Worm (Caenorhabditis elegans): ENCODE data around the gene F47E1.20.

Gene F47E1.20

ce11 chrX:9091380-9091779, 42.6 kb downstream of the F47E1.20 start (continued):
- TF ChIP-seq vab-15 (tag; optimal IDR thresholded peaks at IDR 0.05) (no peak), nhr-77 (tag; optimal IDR thresholded peaks at IDR 0.05) (no peak), nhr-76 (tag; optimal IDR thresholded peaks at IDR 0.05) (no peak), egl-13 (tag; optimal IDR thresholded peaks at IDR 0.05) (no peak), nhr-237 (tag; optimal IDR thresholded peaks at IDR 0.05) (no peak), mdl-1 (tag; optimal IDR thresholded peaks at IDR 0.05) (peak in 1 of 2 experiments; percentile 10), mep-1 (tag; optimal IDR thresholded peaks at IDR 0.05) (peak; percentile 63), F16B12.6 (tag; optimal IDR thresholded peaks at IDR 0.05) (no peak), ztf-11 (tag; optimal IDR thresholded peaks at IDR 0.05) (no peak), lin-14 (GFP tag; optimal IDR thresholded peaks at IDR 0.05) (peak; percentile 63), ces-1 (GFP tag; optimal IDR thresholded peaks at IDR 0.05) (no peak), mab-9 (GFP tag; IDR thresholded peaks at IDR 0.05) (no peak), ceh-63 (GFP tag; optimal IDR thresholded peaks at IDR 0.05) (no peak), nhr-90 (tag; optimal IDR thresholded peaks at IDR 0.05; ENCODE audit: poor library complexity) (peak; percentile 7), lir-3 (tag; optimal IDR thresholded peaks at IDR 0.05; ENCODE audit: poor library complexity) (peak; percentile 70), C16A3.4 (tag; optimal IDR thresholded peaks at IDR 0.05) (peak; percentile 53), elt-3 (tag; optimal IDR thresholded peaks at IDR 0.05) (peak in 1 of 6 experiments; percentile 23), lin-15B (tag; optimal IDR thresholded peaks at IDR 0.05) (no peak), hpl-2 (GFP tag; optimal IDR thresholded peaks at IDR 0.05) (no peak), sptf-1 (tag; optimal IDR thresholded peaks at IDR 0.05) (no peak), nhr-12 (tag; optimal IDR thresholded peaks at IDR 0.05) (no peak), lin-13 (GFP tag; optimal IDR thresholded peaks at IDR 0.05) (peak; percentile 23), unc-86 (tag; optimal IDR thresholded peaks at IDR 0.05) (no peak), unc-130 (tag; optimal IDR thresholded peaks at IDR 0.05) (peak; percentile 64), blmp-1 (tag; optimal IDR thresholded peaks at IDR 0.05) (no peak), C34B4.2 (tag; optimal IDR thresholded peaks at IDR 0.05) (no peak), hlh-4 (tag; optimal IDR thresholded peaks at IDR 0.05) (no peak), alr-1 (tag; optimal IDR thresholded peaks at IDR 0.05; ENCODE audit: borderline replicate concordance) (no peak), nhr-84 (tag; optimal IDR thresholded peaks at IDR 0.05) (no peak), sup-37 (GFP tag; optimal IDR thresholded peaks at IDR 0.05) (no peak), ztf-4 (tag; optimal IDR thresholded peaks at IDR 0.05) (no peak), aly-2 (tag; optimal IDR thresholded peaks at IDR 0.05) (no peak), fkh-8 (tag; optimal IDR thresholded peaks at IDR 0.05) (peak; percentile 49), tbx-2 (tag; optimal IDR thresholded peaks at IDR 0.05) (peak; percentile 6), unc-98 (GFP tag; IDR thresholded peaks at IDR 0.05) (no peak), snu-23 (GFP tag; optimal IDR thresholded peaks at IDR 0.05) (peak; percentile 78), rnt-1 (tag; optimal IDR thresholded peaks at IDR 0.05) (peak; percentile 77), sox-4 (tag; optimal IDR thresholded peaks at IDR 0.05) (no peak), jun-1 (tag; optimal IDR thresholded peaks at IDR 0.05) (no peak), irx-1 (tag; optimal IDR thresholded peaks at IDR 0.05) (peak; percentile 62), hlh-17 (GFP tag; optimal IDR thresholded peaks at IDR 0.05; ENCODE audit: borderline replicate concordance) (no peak), efl-1 (optimal IDR thresholded peaks at IDR 0.05) (peak; percentile 20 to 34), efl-1 (GFP tag; optimal IDR thresholded peaks at IDR 0.05 in 1 of 2) (no peak), nhr-11 (tag; optimal IDR thresholded peaks at IDR 0.05) (no peak)

ce11 chrX:9091873-9092272, 43.1 kb downstream of the F47E1.20 start:
- TF ChIP-seq efl-1 (optimal IDR thresholded peaks at IDR 0.05) (no peak), efl-1 (GFP tag; optimal IDR thresholded peaks at IDR 0.05 in 1 of 2) (peak in 1 of 2 experiments; percentile 84), mab-9 (GFP tag; IDR thresholded peaks at IDR 0.05) (no peak), mdl-1 (tag; optimal IDR thresholded peaks at IDR 0.05) (peak in 1 of 2 experiments; percentile 14), ceh-90 (tag; optimal IDR thresholded peaks at IDR 0.05) (no peak), nhr-12 (tag; optimal IDR thresholded peaks at IDR 0.05) (no peak), fkh-4 (tag; optimal IDR thresholded peaks at IDR 0.05; ENCODE audit: borderline replicate concordance) (no peak), ceh-88 (GFP tag; IDR thresholded peaks at IDR 0.05) (no peak), jun-1 (tag; optimal IDR thresholded peaks at IDR 0.05) (no peak), unc-98 (GFP tag; IDR thresholded peaks at IDR 0.05) (no peak)

All from whole organism, L1 larva.